Worm (Caenorhabditis elegans) whole organism, mixed stage, embryonic: Measurements from ENCODE around the gene ZK856.7.

ENCODE experiments used
- elt-3 ChIP-seq: fragments of 150-350 bp; optimal IDR thresholded peaks from 2 replicates; lab custom pipeline; 2014; ENCODE audit warnings: missing biosample characterization, missing genetic modification characterization
- lsy-2 ChIP-seq: fragments of 150-350 bp; optimal IDR thresholded peaks from 2 replicates; lab custom pipeline; 2014; ENCODE audit warnings: missing biosample characterization, missing genetic modification characterization
- snpc-4 ChIP-seq: fragments of 150-350 bp; optimal IDR thresholded peaks from 2 replicates; lab custom pipeline; 2014; ENCODE audit warnings: missing biosample characterization, missing genetic modification characterization

ce11 chrV:10246967-10247366, 45.1 kb downstream of the ZK856.7 start:
- TF ChIP-seq lsy-2 (tag; lab: Kevin White, UChicago): no peak
- TF ChIP-seq snpc-4: no peak
- no peak for TF ChIP-seq elt-3 (tag; lab: Kevin White, UChicago)
